Fruit fly (Drosophila melanogaster) whole organism, embryonic: ENCODE results near the gene DIP-alpha.

Experiments
- CG10543 ChIP-seq: fragments of 200-800 bp; sonication (Bioruptor generic); optimal IDR thresholded peaks from 3 replicates; lab custom pipeline; 2017; ENCODE audit warnings: missing biosample characterization, mild to moderate bottlenecking, missing genetic modification characterization, moderate library complexity
- CG15011 ChIP-seq: fragments of 200-800 bp; sonication (Bioruptor generic); optimal IDR thresholded peaks from 3 replicates; lab custom pipeline; 2018; ENCODE audit warnings: missing biosample characterization, mild to moderate bottlenecking, missing genetic modification characterization
- CG1529 ChIP-seq: fragments of 200-800 bp; sonication (Bioruptor generic); optimal IDR thresholded peaks from 3 replicates; lab custom pipeline; 2018; ENCODE audit warnings: missing biosample characterization, missing genetic modification characterization
- CG15514 ChIP-seq: fragments of 200-800 bp; sonication (Bioruptor generic); optimal IDR thresholded peaks from 3 replicates; lab custom pipeline; 2017; ENCODE audit warnings: missing biosample characterization, missing genetic modification characterization, mild to moderate bottlenecking, moderate library complexity, missing genetic modification reagents
- CG17912 ChIP-seq: fragments of 200-800 bp; sonication (Bioruptor generic); optimal IDR thresholded peaks from 2 replicates; lab custom pipeline; 2018; ENCODE audit warnings: missing biosample characterization, mild to moderate bottlenecking, missing genetic modification characterization
- CG2116 ChIP-seq: fragments of 200-800 bp; sonication (Bioruptor generic); optimal IDR thresholded peaks from 3 replicates; lab custom pipeline; 2018; ENCODE audit warnings: missing biosample characterization, mild to moderate bottlenecking, missing genetic modification characterization
- CG2875 ChIP-seq: fragments of 200-800 bp; sonication (Bioruptor generic); optimal IDR thresholded peaks from 2 replicates; lab custom pipeline; 2017; ENCODE audit warnings: missing biosample characterization, mild to moderate bottlenecking, missing genetic modification characterization, missing genetic modification reagents
- CG32767 ChIP-seq: fragments of 200-800 bp; sonication (Bioruptor generic); IDR thresholded peaks from 2 replicates; pipeline ENCODE4 v1.3.6; 2022; ENCODE audit warnings: missing biosample characterization, missing genetic modification characterization
- CG34224 ChIP-seq: fragments of 200-800 bp; sonication (Bioruptor generic); IDR thresholded peaks from 3 replicates; pipeline ENCODE4 v1.3.6; 2022; ENCODE audit warnings: missing biosample characterization, missing genetic modification characterization; ENCODE audit not compliant: partially characterized antibody
- CG4282 ChIP-seq: fragments of 200-800 bp; sonication (Bioruptor generic); optimal IDR thresholded peaks from 2 replicates; lab custom pipeline; 2016; ENCODE audit warnings: missing biosample characterization, missing genetic modification characterization
- CG6765 ChIP-seq: fragments of 200-800 bp; sonication (Bioruptor generic); optimal IDR thresholded peaks from 3 replicates; lab custom pipeline; 2017; ENCODE audit warnings: missing biosample characterization, mild to moderate bottlenecking, missing genetic modification characterization
- CG7745 ChIP-seq: fragments of 200-800 bp; sonication (Bioruptor generic); optimal IDR thresholded peaks from 2 replicates; lab custom pipeline; 2018; ENCODE audit warnings: missing biosample characterization, mild to moderate bottlenecking, missing genetic modification characterization, moderate library complexity
- CG7928 ChIP-seq: fragments of 200-800 bp; sonication (Bioruptor generic); optimal IDR thresholded peaks from 2 replicates; lab custom pipeline; 2017; ENCODE audit warnings: missing biosample characterization, mild to moderate bottlenecking, missing genetic modification characterization
- CG7963 ChIP-seq: fragments of 200-800 bp; sonication (Bioruptor generic); IDR thresholded peaks from 3 replicates; pipeline ENCODE4 v1.3.6; 2022; ENCODE audit warnings: missing biosample characterization, missing genetic modification characterization; ENCODE audit not compliant: partially characterized antibody
- CG9727 ChIP-seq: fragments of 200-800 bp; sonication (Bioruptor generic); optimal IDR thresholded peaks from 3 replicates; lab custom pipeline; 2017; ENCODE audit warnings: missing biosample characterization, mild to moderate bottlenecking, missing genetic modification characterization
- CG9817 ChIP-seq: fragments of 200-800 bp; sonication (Bioruptor generic); optimal IDR thresholded peaks from 2 replicates; lab custom pipeline; 2018; ENCODE audit warnings: missing biosample characterization, mild to moderate bottlenecking, missing genetic modification characterization, moderate library complexity
- CG9932 ChIP-seq: fragments of 200-800 bp; sonication (Bioruptor generic); IDR thresholded peaks from 2 replicates; pipeline ENCODE4 v1.3.6; 2022; ENCODE audit warnings: missing biosample characterization, missing genetic modification characterization
- Dfd ChIP-seq, 2 experiments: fragments of >200 bp; optimal IDR thresholded peaks; 2 replicates each; lab custom pipeline; 2017; ENCODE audit warnings: missing biosample characterization in 2 of 2, missing genetic modification characterization in 2 of 2
- Dll ChIP-seq: fragments of 200-800 bp; sonication (Bioruptor generic); IDR thresholded peaks from 4 replicates; pipeline ENCODE4 v1.3.6; 2022; ENCODE audit warnings: missing biosample characterization, missing genetic modification characterization; ENCODE audit not compliant: partially characterized antibody
- E2f1 ChIP-seq: fragments of 200-800 bp; sonication (Bioruptor generic); IDR thresholded peaks from 2 replicates; pipeline ENCODE4 v1.3.6; 2022; ENCODE audit warnings: missing biosample characterization, missing genetic modification characterization
- H2.0 ChIP-seq: fragments of 200-800 bp; sonication (Bioruptor generic); IDR thresholded peaks from 2 replicates; pipeline ENCODE4 v1.3.6; 2022; ENCODE audit warnings: missing biosample characterization, missing genetic modification characterization
- HLH3B ChIP-seq: fragments of 200-800 bp; sonication (Bioruptor generic); IDR thresholded peaks from 2 replicates; pipeline ENCODE4 v1.3.6; 2022; ENCODE audit warnings: missing biosample characterization, missing genetic modification characterization
- Hand ChIP-seq: fragments of 200-800 bp; sonication (Bioruptor generic); optimal IDR thresholded peaks from 2 replicates; lab custom pipeline; 2017; ENCODE audit warnings: mild to moderate bottlenecking, missing biosample characterization, missing genetic modification reagents, missing genetic modification characterization
- Hr3 ChIP-seq: fragments of 200-800 bp; sonication (Bioruptor generic); optimal IDR thresholded peaks from 3 replicates; lab custom pipeline; 2016; ENCODE audit warnings: missing biosample characterization, missing genetic modification characterization
- Hr51 ChIP-seq, 2 experiments: fragments of 200-800 bp; sonication (Bioruptor generic); optimal IDR thresholded peaks; 2 replicates in 1 of 2; 3 replicates in 1 of 2; lab custom pipeline; 2016 to 2018; ENCODE audit warnings: missing biosample characterization in 2 of 2, missing genetic modification characterization in 2 of 2, mild to moderate bottlenecking in 1 of 2, moderate library complexity in 1 of 2
- NC2α ChIP-seq: fragments of 200-800 bp; sonication (Bioruptor generic); optimal IDR thresholded peaks from 2 replicates; lab custom pipeline; 2016; ENCODE audit warnings: missing biosample characterization, missing genetic modification characterization
- NFAT ChIP-seq: fragments of 200-800 bp; sonication (Bioruptor generic); IDR thresholded peaks from 2 replicates; pipeline ENCODE4 v1.3.6; 2022; ENCODE audit warnings: missing biosample characterization, missing genetic modification characterization
- Ptx1 ChIP-seq: fragments of 200-800 bp; sonication (Bioruptor generic); IDR thresholded peaks from 2 replicates; pipeline ENCODE4 v1.3.6; 2022; ENCODE audit warnings: missing biosample characterization, missing genetic modification characterization
- Ravus ChIP-seq: fragments of 200-800 bp; sonication (Bioruptor generic); IDR thresholded peaks from 2 replicates; pipeline ENCODE4 v1.3.6; 2022; ENCODE audit warnings: missing biosample characterization, missing genetic modification characterization
- Side ChIP-seq: fragments of 200-800 bp; sonication (Bioruptor generic); optimal IDR thresholded peaks from 2 replicates; lab custom pipeline; 2016; ENCODE audit warnings: missing biosample characterization, missing genetic modification characterization
- Sry-δ ChIP-seq: fragments of 200-800 bp; sonication (Bioruptor generic); optimal IDR thresholded peaks from 2 replicates; lab custom pipeline; 2016; ENCODE audit warnings: missing biosample characterization, missing genetic modification characterization
- Usf ChIP-seq: fragments of 200-800 bp; sonication (Bioruptor generic); optimal IDR thresholded peaks from 2 replicates; lab custom pipeline; 2017; ENCODE audit warnings: missing genotype, missing biosample characterization, missing genetic modification characterization
- Vsx1 ChIP-seq: fragments of 200-800 bp; sonication (Bioruptor generic); optimal IDR thresholded peaks from 2 replicates; lab custom pipeline; 2017; ENCODE audit warnings: missing biosample characterization, mild to moderate bottlenecking, missing genetic modification characterization, missing genetic modification reagents
- bcd ChIP-seq: fragments of 200-800 bp; sonication (Bioruptor generic); optimal IDR thresholded peaks from 2 replicates; lab custom pipeline; 2017; ENCODE audit warnings: missing biosample characterization, mild to moderate bottlenecking, missing genetic modification characterization
- cato ChIP-seq: fragments of 200-800 bp; sonication (Bioruptor generic); optimal IDR thresholded peaks from 2 replicates; lab custom pipeline; 2016; ENCODE audit warnings: missing biosample characterization, missing genetic modification characterization, borderline replicate concordance
- dmrt99B ChIP-seq: fragments of 200-800 bp; sonication (Bioruptor generic); optimal IDR thresholded peaks from 2 replicates; lab custom pipeline; 2018; ENCODE audit warnings: missing biosample characterization, mild to moderate bottlenecking, missing genetic modification characterization, moderate library complexity
- exex ChIP-seq: fragments of 200-800 bp; sonication (Bioruptor generic); optimal IDR thresholded peaks from 4 replicates; lab custom pipeline; 2018; ENCODE audit warnings: missing biosample characterization, mild to moderate bottlenecking, missing genetic modification characterization, moderate library complexity
- fd64A ChIP-seq: fragments of 200-800 bp; sonication (Bioruptor generic); optimal IDR thresholded peaks from 3 replicates; lab custom pipeline; 2018; ENCODE audit warnings: missing biosample characterization, mild to moderate bottlenecking, missing genetic modification characterization
- ftz-f1 ChIP-seq: fragments of 200-800 bp; sonication (Bioruptor generic); optimal IDR thresholded peaks from 2 replicates; lab custom pipeline; 2016; ENCODE audit warnings: missing biosample characterization, missing genetic modification characterization
- gro ChIP-seq: fragments of 200-800 bp; sonication (Bioruptor generic); optimal IDR thresholded peaks from 2 replicates; lab custom pipeline; 2016; ENCODE audit warnings: missing biosample characterization, missing genetic modification characterization
- gsb ChIP-seq: fragments of 200-800 bp; sonication (Bioruptor generic); IDR thresholded peaks from 2 replicates; pipeline ENCODE4 v1.3.6; 2022; ENCODE audit warnings: missing biosample characterization, missing genetic modification characterization
- pita ChIP-seq: fragments of 200-800 bp; sonication (Bioruptor generic); optimal IDR thresholded peaks from 2 replicates; lab custom pipeline; 2017; ENCODE audit warnings: missing biosample characterization, mild to moderate bottlenecking, missing genetic modification characterization
- salm ChIP-seq: fragments of 200-800 bp; sonication (Bioruptor generic); optimal IDR thresholded peaks from 2 replicates; lab custom pipeline; 2018; ENCODE audit warnings: missing biosample characterization, mild to moderate bottlenecking, missing genetic modification characterization
- slp2 ChIP-seq: fragments of 200-800 bp; sonication (Bioruptor generic); optimal IDR thresholded peaks from 2 replicates; lab custom pipeline; 2016; ENCODE audit warnings: missing biosample characterization, missing genetic modification characterization
- sob ChIP-seq: fragments of 200-800 bp; sonication (Bioruptor generic); IDR thresholded peaks from 2 replicates; pipeline ENCODE4 v1.3.6; 2022; ENCODE audit warnings: missing biosample characterization, missing genetic modification characterization
- tap ChIP-seq: fragments of 200-800 bp; optimal IDR thresholded peaks from 3 replicates; lab custom pipeline; 2019; ENCODE audit warnings: missing biosample characterization, mild to moderate bottlenecking, missing genetic modification characterization, moderate library complexity
- tll ChIP-seq, 2 experiments: fragments of 200-800 bp in 1 of 2; fragments of >200 bp in 1 of 2; sonication (Bioruptor generic) in 1 of 2; optimal IDR thresholded peaks; 2 replicates each; lab custom pipeline; 2017 to 2019; ENCODE audit warnings: missing biosample characterization in 2 of 2, missing genetic modification characterization in 2 of 2, mild to moderate bottlenecking in 1 of 2, moderate library complexity in 1 of 2
- tup ChIP-seq: fragments of 200-800 bp; sonication (Bioruptor generic); optimal IDR thresholded peaks from 2 replicates; lab custom pipeline; 2016; ENCODE audit warnings: missing biosample characterization, mild to moderate bottlenecking, missing genetic modification characterization, moderate library complexity
- usp ChIP-seq: fragments of >200 bp; optimal IDR thresholded peaks from 2 replicates; lab custom pipeline; 2017; ENCODE audit warnings: missing biosample characterization, missing genetic modification characterization
- zfh1 ChIP-seq: fragments of 200-800 bp; sonication (Bioruptor generic); IDR thresholded peaks from 3 replicates; pipeline ENCODE4 v1.3.6; 2022; ENCODE audit warnings: missing biosample characterization, missing genetic modification characterization
- zfh2 ChIP-seq: fragments of 200-800 bp; sonication (Bioruptor generic); optimal IDR thresholded peaks from 2 replicates; lab custom pipeline; 2016; ENCODE audit warnings: missing biosample characterization, missing genetic modification characterization

The DIP-alpha gene

DNA sequence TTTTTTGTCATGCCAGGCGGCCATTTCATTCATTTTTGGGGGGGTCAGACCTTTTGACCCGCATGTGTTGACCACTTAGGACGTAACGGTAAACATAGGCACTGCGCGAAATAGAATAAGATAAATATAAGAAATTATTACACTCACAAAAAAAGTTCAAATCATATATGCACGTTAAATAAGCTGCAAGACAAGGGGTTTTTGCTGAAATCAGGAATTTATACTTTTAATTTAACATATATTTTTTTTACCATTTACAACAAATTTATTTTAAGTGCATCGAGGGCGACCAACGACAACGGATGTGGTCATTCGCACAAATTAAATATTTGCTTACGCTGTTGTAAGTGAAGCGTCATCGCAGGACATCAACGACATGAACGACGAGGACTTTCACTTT, 9.8 kb upstream of the DIP-alpha start (continued):
- TF ChIP-seq CG2116 (GFP tag; lab: Kevin White, UChicago) (no peak), HLH3B (GFP tag; lab: Robert Waterston, UW) (no peak), Ptx1 (GFP tag; lab: Robert Waterston, UW) (peak; percentile 16; the same call in 1 of the 2 replicates), CG9727 (GFP tag; lab: Kevin White, UChicago) (no peak), NFAT (GFP tag; lab: Robert Waterston, UW) (no peak), Dfd (GFP tag; optimal IDR thresholded peaks at IDR 0.05; lab: Kevin White, UChicago) (no peak), CG15514 (GFP tag; lab: Kevin White, UChicago) (no peak), CG9817 (tag; lab: Kevin White, UChicago) (peak; percentile 8), pita (GFP tag; lab: Kevin White, UChicago) (no peak), CG6765 (no peak), CG15011 (GFP tag; lab: Kevin White, UChicago) (no peak), sob (GFP tag; lab: Robert Waterston, UW) (no peak), Side (GFP tag; lab: Kevin White, UChicago) (no peak), CG1529 (GFP tag; lab: Kevin White, UChicago) (no peak), NC2α (GFP tag; lab: Kevin White, UChicago) (no peak), zfh1 (no peak), E2f1 (0 out of 2 replicates have a peak, but pooled peaks have one; percentile 13), Ravus (GFP tag; lab: Robert Waterston, UW) (no peak), usp (GFP tag; lab: Kevin White, UChicago) (no peak), H2.0 (no peak), Vsx1 (GFP tag; lab: Kevin White, UChicago) (no peak), Usf (no peak), cato (no peak), dmrt99B (tag; lab: Kevin White, UChicago) (peak; percentile 7), CG10543 (no peak), Hr3 (GFP tag; lab: Kevin White, UChicago) (no peak), tll (GFP tag; optimal IDR thresholded peaks at IDR 0.05; lab: Kevin White, UChicago) (no peak), Dll (no peak), tup (GFP tag; lab: Kevin White, UChicago) (no peak), exex (tag; lab: Kevin White, UChicago) (no peak), CG4282 (GFP tag; lab: Kevin White, UChicago) (no peak), Hand (no peak), gsb (GFP tag; lab: Robert Waterston, UW) (no peak), CG34224 (GFP tag; lab: Robert Waterston, UW) (no peak), bcd (no peak), CG7963 (GFP tag; lab: Robert Waterston, UW) (no peak), CG17912 (GFP tag; lab: Kevin White, UChicago) (no peak), Hr51 (GFP tag; optimal IDR thresholded peaks at IDR 0.05; lab: Kevin White, UChicago) (peak in 1 of 2 experiments; percentile 34), ftz-f1 (no peak), CG2875 (GFP tag; lab: Kevin White, UChicago) (peak; percentile 13), CG32767 (GFP tag; lab: Robert Waterston, UW) (no peak), CG9932 (GFP tag; lab: Robert Waterston, UW) (peak; percentile 33; the same call in 1 of the 2 replicates), slp2 (GFP tag; lab: Kevin White, UChicago) (no peak), fd64A (GFP tag; lab: Kevin White, UChicago) (no peak), CG7928 (no peak), zfh2 (no peak), CG7745 (tag; lab: Kevin White, UChicago) (no peak), Sry-δ (no peak), salm (tag; lab: Kevin White, UChicago) (no peak), tap (tag; lab: Kevin White, UChicago) (no peak), gro (no peak)
